Worm (Caenorhabditis elegans) whole organism, late embryonic: ENCODE data around the gene F21D5.4.

Experiments
- C38D4.7 ChIP-seq: fragments of 200-800 bp; sonication (Bioruptor generic); optimal IDR thresholded peaks from 2 replicates; lab custom pipeline; 2018; ENCODE audit warnings: mild to moderate bottlenecking, missing genetic modification characterization, moderate library complexity, missing compliant biosample characterization
- Y22D7AL.16 ChIP-seq: sonication (generic microtip); optimal IDR thresholded peaks from 2 replicates; lab custom pipeline; 2016; ENCODE audit warnings: missing genetic modification characterization, missing compliant biosample characterization
- ama-1 ChIP-seq: fragments of 150-350 bp; optimal IDR thresholded peaks from 2 replicates; lab custom pipeline; 2014
- ceh-14 ChIP-seq: sonication (generic microtip); optimal IDR thresholded peaks from 2 replicates; lab custom pipeline; 2016; ENCODE audit warnings: missing genotype, missing genetic modification characterization, missing compliant biosample characterization
- ceh-18 ChIP-seq: sonication (generic microtip); optimal IDR thresholded peaks from 2 replicates; lab custom pipeline; 2016; ENCODE audit warnings: missing genetic modification characterization, missing compliant biosample characterization
- ceh-2 ChIP-seq: sonication (generic microtip); optimal IDR thresholded peaks from 2 replicates; lab custom pipeline; 2016; ENCODE audit warnings: missing genotype, missing genetic modification characterization, missing compliant biosample characterization
- ceh-24 ChIP-seq: sonication (generic microtip); optimal IDR thresholded peaks from 2 replicates; lab custom pipeline; 2016; ENCODE audit warnings: mild to moderate bottlenecking, missing genetic modification characterization, missing compliant biosample characterization
- ceh-31 ChIP-seq: sonication (generic microtip); optimal IDR thresholded peaks from 2 replicates; lab custom pipeline; 2016; ENCODE audit warnings: missing genetic modification characterization, missing compliant biosample characterization
- ceh-34 ChIP-seq: sonication (generic microtip); optimal IDR thresholded peaks from 2 replicates; lab custom pipeline; 2016; ENCODE audit warnings: mild to moderate bottlenecking, missing genetic modification characterization, missing compliant biosample characterization
- ceh-45 ChIP-seq: fragments of 200-800 bp; sonication (Bioruptor generic); IDR thresholded peaks from 2 replicates; pipeline ENCODE4 v1.3.6; 2022; ENCODE audit warnings: missing genetic modification reagents, missing genetic modification characterization, missing compliant biosample characterization
- ceh-48 ChIP-seq: sonication (generic microtip); optimal IDR thresholded peaks from 2 replicates; lab custom pipeline; 2016; ENCODE audit warnings: missing genetic modification characterization, inconsistent platforms, missing compliant biosample characterization
- ceh-6 ChIP-seq: fragments of 200-800 bp; sonication (Bioruptor generic); optimal IDR thresholded peaks from 2 replicates; lab custom pipeline; 2018; ENCODE audit warnings: mild to moderate bottlenecking, missing genetic modification characterization, missing compliant biosample characterization
- ceh-9 ChIP-seq: sonication (generic microtip); optimal IDR thresholded peaks from 2 replicates; lab custom pipeline; 2016; ENCODE audit warnings: mild to moderate bottlenecking, missing genetic modification characterization, inconsistent platforms, missing compliant biosample characterization
- che-1 ChIP-seq: sonication (generic microtip); optimal IDR thresholded peaks from 2 replicates; lab custom pipeline; 2016; ENCODE audit warnings: mild to moderate bottlenecking, missing genetic modification characterization, missing compliant biosample characterization
- dmd-4 ChIP-seq: sonication (generic microtip); optimal IDR thresholded peaks from 2 replicates; lab custom pipeline; 2016; ENCODE audit warnings: borderline replicate concordance, missing genetic modification characterization, missing compliant biosample characterization
- dve-1 ChIP-seq: sonication (generic microtip); optimal IDR thresholded peaks from 2 replicates; lab custom pipeline; 2017; ENCODE audit warnings: antibody characterized with exemption, mild to moderate bottlenecking, missing genetic modification characterization, missing compliant biosample characterization
- elt-2 ChIP-seq: sonication (generic microtip); optimal IDR thresholded peaks from 2 replicates; lab custom pipeline; 2016; ENCODE audit warnings: missing genetic modification reagents, missing genetic modification characterization, missing compliant biosample characterization
- fax-1 ChIP-seq: sonication (generic microtip); optimal IDR thresholded peaks from 2 replicates; lab custom pipeline; 2016; ENCODE audit warnings: missing genotype, missing genetic modification characterization, missing compliant biosample characterization
- gmeb-2 ChIP-seq: sonication (generic microtip); optimal IDR thresholded peaks from 2 replicates; lab custom pipeline; 2016; ENCODE audit warnings: missing genetic modification characterization, inconsistent platforms, missing compliant biosample characterization
- hlh-6 ChIP-seq: sonication (generic microtip); optimal IDR thresholded peaks from 2 replicates; lab custom pipeline; 2016; ENCODE audit warnings: missing genotype, missing genetic modification characterization, missing compliant biosample characterization
- hlh-8 ChIP-seq: sonication (generic microtip); optimal IDR thresholded peaks from 2 replicates; lab custom pipeline; 2016; ENCODE audit warnings: missing genotype, missing genetic modification characterization, missing compliant biosample characterization
- lin-11 ChIP-seq: fragments of 200-800 bp; sonication (Bioruptor generic); optimal IDR thresholded peaks from 2 replicates; lab custom pipeline; 2018; ENCODE audit warnings: mild to moderate bottlenecking, missing genetic modification characterization, missing compliant biosample characterization
- madf-2 ChIP-seq: sonication (generic microtip); optimal IDR thresholded peaks from 2 replicates; lab custom pipeline; 2017; ENCODE audit warnings: missing genetic modification characterization, missing compliant biosample characterization
- mec-3 ChIP-seq: sonication (generic microtip); optimal IDR thresholded peaks from 2 replicates; lab custom pipeline; 2016; ENCODE audit warnings: borderline replicate concordance, missing genetic modification characterization, missing compliant biosample characterization
- nfya-1 ChIP-seq: sonication (generic microtip); optimal IDR thresholded peaks from 2 replicates; lab custom pipeline; 2017; ENCODE audit warnings: missing genetic modification characterization, mild to moderate bottlenecking, missing compliant biosample characterization, antibody characterized with exemption, moderate library complexity
- nhr-232 ChIP-seq: sonication (generic microtip); optimal IDR thresholded peaks from 2 replicates; lab custom pipeline; 2016; ENCODE audit warnings: missing genetic modification characterization, missing compliant biosample characterization
- npax-4 ChIP-seq: sonication (generic microtip); optimal IDR thresholded peaks from 2 replicates; lab custom pipeline; 2016; ENCODE audit warnings: missing genetic modification characterization, missing compliant biosample characterization
- odd-2 ChIP-seq: sonication (generic microtip); optimal IDR thresholded peaks from 2 replicates; lab custom pipeline; 2017; ENCODE audit warnings: antibody characterized with exemption, mild to moderate bottlenecking, missing genetic modification characterization, missing compliant biosample characterization
- pat-9 ChIP-seq: fragments of 200-800 bp; sonication (Bioruptor generic); optimal IDR thresholded peaks from 2 replicates; lab custom pipeline; 2018; ENCODE audit warnings: mild to moderate bottlenecking, missing genetic modification characterization, moderate library complexity, missing compliant biosample characterization
- pax-1 ChIP-seq: fragments of 150-350 bp; optimal IDR thresholded peaks from 2 replicates; lab custom pipeline; 2014; ENCODE audit warnings: missing biosample characterization, missing genetic modification characterization
- pha-4 ChIP-seq: fragments of 150-350 bp; optimal IDR thresholded peaks from 2 replicates; lab custom pipeline; 2018; ENCODE audit warnings: missing biosample characterization, missing genetic modification reagents, missing genetic modification characterization
- rnt-1 ChIP-seq: sonication (generic microtip); optimal IDR thresholded peaks from 2 replicates; lab custom pipeline; 2016; ENCODE audit warnings: missing genetic modification characterization, missing compliant biosample characterization
- sdc-2 ChIP-seq: sonication (generic microtip); optimal IDR thresholded peaks from 2 replicates; lab custom pipeline; 2016; ENCODE audit warnings: missing genotype, missing genetic modification characterization, missing compliant biosample characterization
- sox-2 ChIP-seq: fragments of 200-800 bp; sonication (Bioruptor generic); IDR thresholded peaks from 2 replicates; pipeline ENCODE4 v1.3.6; 2022; ENCODE audit warnings: missing genetic modification reagents, missing genetic modification characterization, missing compliant biosample characterization
- syd-9 ChIP-seq: sonication (generic microtip); optimal IDR thresholded peaks from 2 replicates; lab custom pipeline; 2016; ENCODE audit warnings: mild to moderate bottlenecking, missing genetic modification characterization, moderate library complexity, missing compliant biosample characterization
- tbx-2 ChIP-seq: sonication (generic microtip); optimal IDR thresholded peaks from 2 replicates; lab custom pipeline; 2016; ENCODE audit warnings: missing genetic modification characterization, missing compliant biosample characterization
- tbx-7 ChIP-seq: sonication (generic microtip); optimal IDR thresholded peaks from 2 replicates; lab custom pipeline; 2016; ENCODE audit warnings: missing genotype, missing genetic modification characterization, missing compliant biosample characterization
- unc-42 ChIP-seq: sonication (generic microtip); optimal IDR thresholded peaks from 2 replicates; lab custom pipeline; 2016; ENCODE audit warnings: missing genotype, missing genetic modification characterization, missing compliant biosample characterization
- zip-5 ChIP-seq: sonication (generic microtip); optimal IDR thresholded peaks from 2 replicates; lab custom pipeline; 2016; ENCODE audit warnings: missing genetic modification characterization, missing compliant biosample characterization

Gene F21D5.4

DNA sequence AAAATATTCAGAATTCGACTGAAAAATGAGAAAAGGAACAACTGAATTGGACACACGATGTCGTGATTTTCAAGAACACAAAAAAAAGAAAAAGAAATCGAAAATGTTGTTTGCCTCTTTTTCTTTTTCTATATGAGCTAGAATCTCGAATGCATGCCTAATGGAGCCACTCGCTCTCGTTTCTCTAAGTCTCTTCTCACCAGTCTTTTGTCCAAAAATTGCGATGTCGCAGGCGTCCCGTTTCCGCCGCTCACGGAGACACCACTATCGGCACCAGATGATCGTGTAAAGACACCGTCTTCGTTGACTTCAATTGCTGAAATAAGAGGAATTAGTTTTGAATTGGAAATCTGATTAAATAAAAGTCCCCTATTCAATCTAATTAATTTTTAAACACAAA, 20.7 kb downstream of the F21D5.4 start:
- TF ChIP-seq lin-11 (tag; lab: Kevin White, UChicago) (no peak), sdc-2 (tag; lab: Kevin White, UChicago) (no peak), sox-2 (GFP tag; lab: Robert Waterston, UW) (no peak), pax-1 (tag; lab: Kevin White, UChicago) (no peak), madf-2 (no peak), elt-2 (tag; lab: Kevin White, UChicago) (no peak), che-1 (tag; lab: Kevin White, UChicago) (no peak), ceh-14 (tag; lab: Kevin White, UChicago) (peak; percentile 4), tbx-7 (no peak), nfya-1 (tag; lab: Kevin White, UChicago) (peak; percentile 25), ceh-6 (GFP tag; lab: Kevin White, UChicago) (no peak), zip-5 (tag; lab: Kevin White, UChicago) (no peak), npax-4 (no peak), ceh-31 (tag; lab: Kevin White, UChicago) (peak; percentile 17), unc-42 (peak; percentile 35), mec-3 (no peak)
- TF ChIP-seq, all 69 proteins: peak for 4

- TF ChIP-seq elt-2 (tag; lab: Kevin White, UChicago) (no peak), mec-3 (no peak), pat-9 (tag; lab: Kevin White, UChicago) (no peak), ceh-48 (no peak), ceh-9 (tag; lab: Kevin White, UChicago) (no peak), dmd-4 (no peak), dve-1 (tag; lab: Kevin White, UChicago) (no peak), nfya-1 (tag; lab: Kevin White, UChicago) (no peak)
- TF ChIP-seq, all 69 proteins: peak for 0
Observed at ce11 chrIV:8761896-8762295, 24.0 kb downstream of the F21D5.4 start, which contains the start of the genes F20C5.11 and klp-11. Gene F20C5.11, minus strand, starts transcription at chrIV:8761996. Gene klp-11, minus strand, starts transcription at chrIV:8762066.

DNA sequence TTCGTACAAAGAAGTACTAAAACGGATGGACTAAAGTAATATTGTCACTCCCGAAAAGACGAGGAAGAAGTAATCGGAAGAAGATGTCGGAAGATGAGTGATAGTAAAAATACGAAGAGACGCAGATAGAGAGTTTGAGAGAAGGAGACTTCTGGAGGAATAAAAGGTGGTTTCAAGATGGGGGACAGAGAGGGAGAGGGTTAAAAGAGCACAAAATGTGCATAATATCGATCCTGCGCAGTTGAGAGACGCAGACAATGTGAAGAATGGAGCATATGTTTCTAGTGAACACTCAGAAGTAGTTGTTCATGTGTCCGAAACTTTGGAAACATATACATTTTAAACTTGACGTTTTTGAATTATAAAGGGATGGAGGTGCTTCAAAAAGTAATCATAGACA, 24.6 kb downstream of the F21D5.4 start:
- no peak for TF ChIP-seq nhr-232 (tag; lab: Kevin White, UChicago)
- no peak for TF ChIP-seq ceh-2
- TF ChIP-seq nfya-1 (tag; lab: Kevin White, UChicago): peak; percentile 52
- no peak for TF ChIP-seq rnt-1 (tag; lab: Kevin White, UChicago)
- TF ChIP-seq pat-9 (tag; lab: Kevin White, UChicago): no peak
- no peak for TF ChIP-seq pha-4
- no peak for TF ChIP-seq ceh-6 (GFP tag; lab: Kevin White, UChicago)
- TF ChIP-seq hlh-8 (tag; lab: Kevin White, UChicago): peak; percentile 69
- peak; percentile 82 for TF ChIP-seq ceh-31 (tag; lab: Kevin White, UChicago)
- no peak for TF ChIP-seq ama-1 (lab: Kevin White, UChicago)
- TF ChIP-seq ceh-48: peak; percentile 92
- no peak for TF ChIP-seq syd-9 (tag; lab: Kevin White, UChicago)
- TF ChIP-seq tbx-2: peak; percentile 44
- no peak for TF ChIP-seq ceh-24 (tag; lab: Kevin White, UChicago)
- peak; percentile 49 for TF ChIP-seq ceh-34 (tag; lab: Kevin White, UChicago)
- TF ChIP-seq ceh-18 (tag; lab: Kevin White, UChicago): peak; percentile 20
- TF ChIP-seq unc-42: peak; percentile 84

DNA sequence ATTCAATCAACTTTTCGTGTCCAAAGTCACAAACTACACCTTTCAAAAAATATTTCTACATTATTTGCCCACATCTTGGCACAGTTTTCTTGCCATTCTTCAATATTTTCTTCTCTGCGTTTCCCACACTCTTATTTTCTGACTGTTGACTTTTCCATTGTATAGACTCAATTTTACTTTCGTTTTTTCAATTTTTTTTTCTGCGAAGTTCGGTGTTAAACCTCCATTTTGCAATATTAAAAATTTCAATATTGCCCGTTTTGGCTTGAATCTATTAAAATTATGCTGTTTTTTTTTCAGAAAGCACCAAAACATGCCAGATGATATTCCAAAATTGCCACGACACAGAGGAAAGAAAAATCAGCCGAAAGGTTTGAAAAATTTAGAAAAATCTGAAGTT, 26.7 kb downstream of the F21D5.4 start, which contains the start of gene cdc-50.B:
TSS of gene cdc-50.B (plus strand) at position 301 of the 400 bp plus-strand sequence.
- TF ChIP-seq fax-1 (tag; lab: Kevin White, UChicago) (no peak), C38D4.7 (no peak), hlh-6 (tag; lab: Kevin White, UChicago) (no peak), ceh-9 (tag; lab: Kevin White, UChicago) (no peak), odd-2 (no peak), gmeb-2 (tag; lab: Kevin White, UChicago) (no peak), sdc-2 (tag; lab: Kevin White, UChicago) (no peak), pax-1 (tag; lab: Kevin White, UChicago) (no peak), nfya-1 (tag; lab: Kevin White, UChicago) (no peak), ceh-18 (tag; lab: Kevin White, UChicago) (no peak), elt-2 (tag; lab: Kevin White, UChicago) (no peak), rnt-1 (tag; lab: Kevin White, UChicago) (no peak), ama-1 (lab: Kevin White, UChicago) (no peak), pha-4 (no peak), Y22D7AL.16 (tag; lab: Kevin White, UChicago) (no peak), ceh-45 (no peak), mec-3 (no peak)
- TF ChIP-seq, all 69 proteins: peak for 0
